Fruit fly (Drosophila melanogaster): ENCODE data around the gene hob.

- TF ChIP-seq CG12605 (GFP tag; IDR thresholded peaks at IDR 0.05), result peak; percentile 71
- peak; percentile 84 for TF ChIP-seq CG4496 (GFP tag; IDR thresholded peaks at IDR 0.05)
- TF ChIP-seq Ets98B (GFP tag; IDR thresholded peaks at IDR 0.05), result peak; percentile 69
Observed at dm6 chr3L:3240597-3241367, 22.1 kb upstream of the hob start.

All from whole organism, pupa.